Worm (Caenorhabditis elegans): ENCODE results near the gene Y39E4B.13.
A peak's percentile ranks its signal among the peaks of the same experiment; 100 is the strongest.

Gene Y39E4B.13

DNA sequence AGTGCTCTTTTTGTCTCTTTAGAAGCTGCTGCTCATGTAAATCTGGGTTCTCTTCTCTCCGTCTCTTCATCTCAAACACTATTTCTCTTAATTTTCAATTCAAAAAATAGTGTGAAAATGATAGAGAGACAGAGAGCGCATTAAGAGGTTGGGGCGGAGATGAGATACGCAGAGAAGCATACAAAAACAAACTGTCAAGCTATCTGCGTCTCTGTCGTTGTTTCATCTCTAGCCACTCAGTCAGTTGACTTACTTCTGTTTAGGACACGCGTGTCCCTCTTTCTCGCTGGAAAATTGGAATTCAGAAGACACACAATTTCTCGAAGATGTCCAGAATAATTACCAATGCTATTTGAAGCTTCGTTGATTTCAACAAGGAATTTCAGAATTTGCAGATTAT lies 29.8 kb upstream of the Y39E4B.13 start (continued):
- TF ChIP-seq pag-3 (tag; optimal IDR thresholded peaks at IDR 0.05; ENCODE audit: borderline replicate concordance, insufficient read depth) (no peak), Y116A8C.19 (tag; optimal IDR thresholded peaks at IDR 0.05; ENCODE audit: borderline replicate concordance) (no peak), lsy-2 (tag; optimal IDR thresholded peaks at IDR 0.05) (peak; percentile 95), alr-1 (tag; optimal IDR thresholded peaks at IDR 0.05; ENCODE audit: borderline replicate concordance) (no peak), nhr-47 (tag; optimal IDR thresholded peaks at IDR 0.05) (peak; percentile 98), ces-1 (GFP tag; optimal IDR thresholded peaks at IDR 0.05) (peak; percentile 69), ceh-82 (tag; optimal IDR thresholded peaks at IDR 0.05) (peak; percentile 76 to 95 (median 91)), skn-1 (tag; optimal IDR thresholded peaks at IDR 0.05) (peak; percentile 82), ceh-90 (tag; optimal IDR thresholded peaks at IDR 0.05) (peak; percentile 42), egl-27 (tag; optimal IDR thresholded peaks at IDR 0.05) (peak; percentile 68 to 90), aly-2 (tag; optimal IDR thresholded peaks at IDR 0.05) (peak; percentile 93), unc-98 (GFP tag; IDR thresholded peaks at IDR 0.05) (no peak), sptf-1 (tag; optimal IDR thresholded peaks at IDR 0.05) (no peak), efl-3 (GFP tag; optimal IDR thresholded peaks at IDR 0.05) (no peak), mep-1 (tag; optimal IDR thresholded peaks at IDR 0.05) (peak; percentile 97), ceh-8 (GFP tag; optimal IDR thresholded peaks at IDR 0.05) (peak; percentile 98), nhr-12 (tag; optimal IDR thresholded peaks at IDR 0.05) (no peak), hlh-17 (GFP tag; optimal IDR thresholded peaks at IDR 0.05; ENCODE audit: borderline replicate concordance) (no peak), snpc-4 (tag; optimal IDR thresholded peaks at IDR 0.05) (peak; percentile 82), tlp-1 (tag; optimal IDR thresholded peaks at IDR 0.05) (no peak), nhr-19 (GFP tag; conservative IDR thresholded peaks at IDR 0.05) (peak; percentile 94), efl-1 (optimal IDR thresholded peaks at IDR 0.05) (peak; percentile 90 to 96), efl-1 (GFP tag; optimal IDR thresholded peaks at IDR 0.05 in 1 of 2) (peak; percentile 68 to 97), unc-86 (tag; optimal IDR thresholded peaks at IDR 0.05) (peak; percentile 98), fos-1 (tag; optimal IDR thresholded peaks at IDR 0.05) (peak; percentile 94), unc-30 (tag; optimal IDR thresholded peaks at IDR 0.05) (peak; percentile 48), C34B4.2 (tag; optimal IDR thresholded peaks at IDR 0.05) (no peak), lin-39 (tag; optimal IDR thresholded peaks at IDR 0.05) (peak; percentile 94), nhr-28 (tag; optimal IDR thresholded peaks at IDR 0.05) (no peak), lin-14 (GFP tag; optimal IDR thresholded peaks at IDR 0.05) (peak; percentile 99), nhr-71 (tag; optimal IDR thresholded peaks at IDR 0.05) (peak; percentile 99), xbp-1 (tag; optimal IDR thresholded peaks at IDR 0.05) (peak; percentile 91), C16A3.4 (tag; optimal IDR thresholded peaks at IDR 0.05) (peak; percentile 86), nhr-20 (tag; optimal IDR thresholded peaks at IDR 0.05) (peak; percentile 98), fkh-8 (tag; optimal IDR thresholded peaks at IDR 0.05) (peak; percentile 97), vab-15 (tag; optimal IDR thresholded peaks at IDR 0.05) (no peak), C04F5.9 (tag; optimal IDR thresholded peaks at IDR 0.05) (peak; percentile 76), mab-9 (GFP tag; IDR thresholded peaks at IDR 0.05) (peak; percentile 85), nhr-90 (tag; optimal IDR thresholded peaks at IDR 0.05; ENCODE audit: poor library complexity) (peak; percentile 91), ceh-88 (GFP tag; IDR thresholded peaks at IDR 0.05) (peak; percentile 67), ama-1 (optimal IDR thresholded peaks at IDR 0.05) (peak; percentile 93), nhr-11 (tag; optimal IDR thresholded peaks at IDR 0.05) (peak; percentile 95), unc-62 (GFP tag; optimal IDR thresholded peaks at IDR 0.05) (peak; percentile 10), sup-37 (GFP tag; optimal IDR thresholded peaks at IDR 0.05) (peak; percentile 74), nhr-77 (tag; optimal IDR thresholded peaks at IDR 0.05) (peak; percentile 92), rnt-1 (tag; optimal IDR thresholded peaks at IDR 0.05) (peak; percentile 95), aha-1 (tag; optimal IDR thresholded peaks at IDR 0.05) (peak; percentile 54), unc-130 (tag; optimal IDR thresholded peaks at IDR 0.05) (peak; percentile 64), grh-1 (GFP tag; IDR thresholded peaks at IDR 0.05) (peak; percentile 90), fkh-4 (tag; optimal IDR thresholded peaks at IDR 0.05; ENCODE audit: borderline replicate concordance) (peak; percentile 74)

Data from whole organism, L1 larva.